Worm (Caenorhabditis elegans): ENCODE measurements around the gene F28F8.7.

DNA sequence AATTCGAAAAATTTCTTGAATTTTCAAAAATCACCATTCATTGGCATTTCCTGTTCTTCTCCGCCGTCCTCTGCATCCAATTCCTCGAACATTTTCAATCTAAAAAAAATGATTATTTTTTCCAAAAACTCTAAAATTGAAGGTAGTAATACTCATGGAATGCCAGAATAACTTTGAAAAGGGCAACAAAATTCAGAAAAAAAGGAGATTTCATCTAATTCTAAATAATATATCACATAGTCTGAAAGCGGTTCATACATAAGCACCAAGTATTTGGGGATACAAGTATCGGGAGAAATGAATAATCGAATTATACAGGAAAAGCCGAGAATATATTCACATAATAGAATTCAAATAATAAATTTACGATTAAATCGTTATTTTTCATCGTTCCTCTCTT lies 15.1 kb downstream of the F28F8.7 start, which contains the start of gene mdt-28:
- no peak for TF ChIP-seq W03F9.2 (tag; optimal IDR thresholded peaks at IDR 0.05)
- no peak for TF ChIP-seq dao-5 (tag; optimal IDR thresholded peaks at IDR 0.05)
